Worm (Caenorhabditis elegans): ENCODE results near the gene K02E11.10.

DNA sequence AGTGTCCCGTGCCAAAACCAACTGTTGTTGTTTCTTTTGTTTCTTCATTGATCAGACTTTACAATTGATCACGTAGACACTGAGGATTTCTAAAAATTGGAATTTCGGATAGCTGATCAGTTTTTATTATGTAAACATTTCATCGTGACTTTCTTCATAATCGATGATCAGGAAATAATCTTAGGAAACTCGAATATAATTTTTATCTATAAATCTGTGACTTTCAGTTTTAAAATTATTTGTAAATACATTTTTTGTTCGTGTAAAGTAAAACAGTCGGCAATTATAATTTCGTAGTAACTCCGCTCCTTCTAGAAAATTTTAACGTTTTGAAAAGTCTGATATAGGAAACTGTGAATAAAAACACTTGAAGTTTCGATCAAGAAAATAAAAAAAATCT is 29.8 kb upstream of the K02E11.10 start, which contains the start of gene F40G12.5:
- TF ChIP-seq ama-1 (optimal IDR thresholded peaks at IDR 0.05): no peak
- no peak for TF ChIP-seq tbx-37 (GFP tag; conservative IDR thresholded peaks at IDR 0.05)
